Worm (Caenorhabditis elegans) whole organism, early embryonic: ENCODE measurements around the gene npp-15.

Experiments used
- B0310.2 ChIP-seq: sonication (generic microtip); optimal IDR thresholded peaks from 2 replicates; lab custom pipeline; 2016; ENCODE audit warnings: mild to moderate bottlenecking, missing genetic modification characterization, missing compliant biosample characterization
- F13C5.2 ChIP-seq: sonication (generic microtip); optimal IDR thresholded peaks from 2 replicates; lab custom pipeline; 2017; ENCODE audit warnings: mild to moderate bottlenecking, missing genetic modification characterization, inconsistent platforms, missing compliant biosample characterization
- aly-1 ChIP-seq: sonication (generic microtip); optimal IDR thresholded peaks from 2 replicates; lab custom pipeline; 2016; ENCODE audit warnings: missing genetic modification characterization, missing compliant biosample characterization
- ama-1 ChIP-seq: fragments of 150-350 bp; optimal IDR thresholded peaks from 2 replicates; lab custom pipeline; 2014
- ceh-13 ChIP-seq: fragments of 200-800 bp; sonication (Bioruptor generic); optimal IDR thresholded peaks from 2 replicates; lab custom pipeline; 2018; ENCODE audit warnings: mild to moderate bottlenecking, missing genetic modification characterization, missing compliant biosample characterization
- ceh-36 ChIP-seq: sonication (generic microtip); optimal IDR thresholded peaks from 2 replicates; lab custom pipeline; 2016; ENCODE audit warnings: missing genetic modification characterization, inconsistent platforms, missing compliant biosample characterization
- ets-7 ChIP-seq: sonication (generic microtip); optimal IDR thresholded peaks from 2 replicates; lab custom pipeline; 2016; ENCODE audit warnings: missing genotype, missing genetic modification characterization, missing compliant biosample characterization
- flt-1 ChIP-seq: fragments of 200-800 bp; sonication (Bioruptor generic); IDR thresholded peaks from 2 replicates; pipeline ENCODE4 v1.3.6; 2022; ENCODE audit warnings: missing genetic modification characterization, missing compliant biosample characterization
- hmbx-1 ChIP-seq: sonication (generic microtip); optimal IDR thresholded peaks from 2 replicates; lab custom pipeline; 2016; ENCODE audit warnings: mild to moderate bottlenecking, missing genetic modification characterization, missing compliant biosample characterization
- hmg-4 ChIP-seq: fragments of 200-800 bp; sonication (Bioruptor generic); optimal IDR thresholded peaks from 2 replicates; lab custom pipeline; 2018; ENCODE audit warnings: mild to moderate bottlenecking, missing genetic modification characterization, missing compliant biosample characterization
- hnd-1 ChIP-seq: sonication (generic microtip); optimal IDR thresholded peaks from 2 replicates; lab custom pipeline; 2016; ENCODE audit warnings: missing genetic modification characterization, missing compliant biosample characterization
- pes-1 ChIP-seq: fragments of 200-800 bp; sonication (Bioruptor generic); IDR thresholded peaks from 2 replicates; pipeline ENCODE4 v1.3.6; 2022; ENCODE audit warnings: missing genetic modification reagents, missing genetic modification characterization, missing compliant biosample characterization
- scrt-1 ChIP-seq: fragments of 200-800 bp; sonication (Bioruptor generic); IDR thresholded peaks from 2 replicates; pipeline ENCODE4 v1.3.6; 2022; ENCODE audit warnings: missing genetic modification characterization, missing compliant biosample characterization
- sea-1 ChIP-seq: fragments of 200-800 bp; sonication (Bioruptor generic); conservative IDR thresholded peaks from 2 replicates; pipeline ENCODE4 v1.3.6; 2022; ENCODE audit warnings: missing genetic modification characterization, missing compliant biosample characterization
- tbx-11 ChIP-seq: fragments of 200-800 bp; sonication (Bioruptor generic); IDR thresholded peaks from 2 replicates; pipeline ENCODE4 v1.3.6; 2022; ENCODE audit warnings: missing genetic modification characterization, missing compliant biosample characterization
- tbx-37 ChIP-seq: fragments of 200-800 bp; sonication (Bioruptor generic); conservative IDR thresholded peaks from 2 replicates; pipeline ENCODE4 v1.3.6; 2022; ENCODE audit warnings: missing genetic modification reagents, missing genetic modification characterization, missing compliant biosample characterization
- tra-4 ChIP-seq: sonication (generic microtip); optimal IDR thresholded peaks from 2 replicates; lab custom pipeline; 2017; ENCODE audit warnings: missing genetic modification characterization, missing compliant biosample characterization

npp-15 gene

DNA sequence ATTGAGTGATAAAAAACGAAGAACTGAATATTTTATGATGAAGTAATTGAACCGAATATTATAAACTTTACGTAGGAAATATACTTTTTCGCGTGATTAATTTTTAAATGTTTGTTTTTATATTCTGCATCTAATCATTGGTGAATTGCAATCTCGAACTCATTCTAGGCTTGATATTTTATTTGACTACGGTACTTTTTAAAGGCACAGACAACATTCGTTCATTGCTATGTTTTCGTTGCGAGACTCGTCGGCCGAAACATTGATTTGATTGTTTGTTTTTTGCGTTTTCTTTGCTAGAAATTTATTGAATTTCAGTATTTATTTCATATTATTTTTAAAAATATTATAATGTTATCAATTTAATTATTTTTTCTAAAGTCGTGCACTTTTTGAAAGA, 48.9 kb downstream of the npp-15 start, which contains the start of gene C06G4.4:
Gene C06G4.4, minus strand, starts transcription at position 36 of the 400 bp plus-strand sequence.
- TF ChIP-seq ama-1 (lab: Kevin White, UChicago) (no peak), tbx-37 (GFP tag; lab: Robert Waterston, UW) (no peak), ceh-13 (GFP tag; lab: Kevin White, UChicago) (no peak), B0310.2 (tag; lab: Kevin White, UChicago) (no peak), hnd-1 (tag; lab: Kevin White, UChicago) (no peak), hmbx-1 (tag; lab: Kevin White, UChicago) (no peak), F13C5.2 (tag; lab: Kevin White, UChicago) (no peak), tbx-11 (GFP tag; lab: Robert Waterston, UW) (no peak), sea-1 (no peak), flt-1 (GFP tag; lab: Robert Waterston, UW) (no peak), pes-1 (GFP tag; lab: Robert Waterston, UW) (no peak), ets-7 (no peak)

DNA sequence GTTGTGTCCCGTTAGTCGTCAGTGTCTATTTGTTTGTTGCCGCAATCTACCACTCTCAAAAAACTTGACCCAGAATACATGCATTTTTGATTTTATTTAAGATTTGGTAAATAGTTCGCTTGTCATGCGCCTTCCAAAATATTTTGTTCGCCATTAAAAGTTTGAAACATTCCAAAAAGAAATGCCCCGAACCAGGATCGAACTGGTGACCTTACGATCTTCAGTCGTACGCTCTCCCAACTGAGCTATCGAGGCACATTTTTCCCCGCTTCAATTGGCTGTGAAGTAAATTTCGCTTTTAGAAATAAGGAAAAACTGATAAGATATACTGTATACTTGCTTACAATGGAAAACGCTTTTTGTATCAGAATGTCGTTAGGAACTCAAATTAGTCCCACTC, 49.4 kb downstream of the npp-15 start:
- TF ChIP-seq flt-1 (GFP tag; lab: Robert Waterston, UW) (no peak), hmbx-1 (tag; lab: Kevin White, UChicago) (no peak), ceh-36 (tag; lab: Kevin White, UChicago) (no peak), ets-7 (no peak), tbx-11 (GFP tag; lab: Robert Waterston, UW) (no peak), pes-1 (GFP tag; lab: Robert Waterston, UW) (no peak), tra-4 (no peak), tbx-37 (GFP tag; lab: Robert Waterston, UW) (no peak), F13C5.2 (tag; lab: Kevin White, UChicago) (no peak), aly-1 (tag; lab: Kevin White, UChicago) (no peak), scrt-1 (no peak)

DNA sequence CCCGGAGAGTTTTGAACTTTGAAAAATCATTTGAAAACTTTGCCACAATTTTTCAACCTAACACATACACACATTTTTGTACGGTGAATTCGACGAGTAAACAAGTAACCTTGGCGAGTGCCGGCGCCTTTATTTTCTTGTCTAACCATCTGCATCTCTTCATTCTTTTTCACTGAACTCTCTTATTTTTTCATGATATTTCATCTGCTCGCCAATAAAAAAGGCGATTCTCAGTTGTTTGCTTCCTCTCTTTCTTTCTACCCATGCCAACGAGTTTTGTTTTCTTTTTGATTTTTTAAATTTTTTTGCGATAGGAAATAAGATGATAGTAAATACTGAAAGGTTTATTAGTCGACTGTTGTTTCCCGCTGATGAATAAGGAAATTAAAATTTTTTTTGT, 49.9 kb downstream of the npp-15 start:
- TF ChIP-seq tbx-11 (GFP tag; lab: Robert Waterston, UW) (no peak), hnd-1 (tag; lab: Kevin White, UChicago) (no peak), aly-1 (tag; lab: Kevin White, UChicago) (no peak), hmbx-1 (tag; lab: Kevin White, UChicago) (no peak), hmg-4 (no peak), tbx-37 (GFP tag; lab: Robert Waterston, UW) (no peak), ama-1 (lab: Kevin White, UChicago) (no peak), tra-4 (no peak), pes-1 (GFP tag; lab: Robert Waterston, UW) (no peak), flt-1 (GFP tag; lab: Robert Waterston, UW) (no peak), ceh-36 (tag; lab: Kevin White, UChicago) (no peak), ceh-13 (GFP tag; lab: Kevin White, UChicago) (no peak), scrt-1 (no peak), B0310.2 (tag; lab: Kevin White, UChicago) (no peak), ets-7 (no peak)

DNA sequence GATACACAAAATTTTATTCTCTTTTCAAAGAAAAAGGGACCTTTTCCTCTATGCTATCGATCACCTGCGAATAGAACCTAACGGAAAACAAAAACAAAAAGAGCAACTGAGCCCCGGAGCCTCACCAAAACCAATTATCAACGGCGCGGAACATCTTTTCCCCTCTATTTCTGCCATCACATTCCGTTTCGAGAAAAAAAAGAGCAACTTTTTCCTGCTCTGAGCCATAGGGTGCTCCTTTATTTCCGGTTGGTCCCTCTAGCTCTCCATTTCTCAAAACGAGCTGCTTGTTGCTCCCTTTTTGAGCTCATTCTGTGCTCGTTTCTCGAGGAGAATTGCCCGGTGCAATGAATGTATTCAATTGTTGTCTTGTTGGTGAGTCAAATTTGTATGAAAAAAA, 50.8 kb downstream of the npp-15 start, which contains the start of gene clp-1:
Gene clp-1, plus strand, starts transcription at position 301 of the 400 bp plus-strand sequence.
- TF ChIP-seq hmg-4 (no peak), B0310.2 (tag; lab: Kevin White, UChicago) (no peak), ama-1 (lab: Kevin White, UChicago) (no peak), F13C5.2 (tag; lab: Kevin White, UChicago) (no peak), scrt-1 (no peak), ceh-13 (GFP tag; lab: Kevin White, UChicago) (no peak), hnd-1 (tag; lab: Kevin White, UChicago) (no peak), ceh-36 (tag; lab: Kevin White, UChicago) (no peak), sea-1 (no peak), ets-7 (no peak), flt-1 (GFP tag; lab: Robert Waterston, UW) (no peak), hmbx-1 (tag; lab: Kevin White, UChicago) (no peak), tbx-37 (GFP tag; lab: Robert Waterston, UW) (no peak), aly-1 (tag; lab: Kevin White, UChicago) (no peak), tra-4 (no peak), tbx-11 (GFP tag; lab: Robert Waterston, UW) (no peak), pes-1 (GFP tag; lab: Robert Waterston, UW) (no peak)

DNA sequence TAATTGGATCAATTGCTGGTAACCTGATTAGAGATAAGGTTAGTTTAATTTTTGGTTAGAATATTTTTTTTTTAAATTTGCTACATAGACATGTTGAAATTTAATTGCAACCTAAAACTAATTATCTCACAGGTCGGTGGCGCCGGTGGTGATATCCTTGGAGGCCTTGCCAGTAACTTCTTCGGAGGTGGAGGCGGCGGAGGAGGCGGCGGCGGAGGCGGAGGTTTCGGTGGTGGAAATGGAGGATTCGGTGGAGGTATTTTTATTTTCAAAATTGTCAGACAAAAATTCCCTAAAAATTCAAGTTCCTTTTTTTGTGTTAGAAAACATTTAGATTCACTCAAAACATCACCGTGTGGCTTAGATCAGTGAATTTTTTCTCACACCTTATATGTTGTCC, 52.4 kb downstream of the npp-15 start:
- TF ChIP-seq flt-1 (GFP tag; lab: Robert Waterston, UW), result no peak
- no peak for TF ChIP-seq B0310.2 (tag; lab: Kevin White, UChicago)
- TF ChIP-seq ets-7, result no peak
- no peak for TF ChIP-seq tbx-11 (GFP tag; lab: Robert Waterston, UW)
- no peak for TF ChIP-seq sea-1
- no peak for TF ChIP-seq hmbx-1 (tag; lab: Kevin White, UChicago)
- TF ChIP-seq scrt-1, result no peak
- TF ChIP-seq pes-1 (GFP tag; lab: Robert Waterston, UW), result no peak
- no peak for TF ChIP-seq ceh-36 (tag; lab: Kevin White, UChicago)
- no peak for TF ChIP-seq ceh-13 (GFP tag; lab: Kevin White, UChicago)
- TF ChIP-seq ama-1 (lab: Kevin White, UChicago), result no peak
- TF ChIP-seq hmg-4, result no peak

DNA sequence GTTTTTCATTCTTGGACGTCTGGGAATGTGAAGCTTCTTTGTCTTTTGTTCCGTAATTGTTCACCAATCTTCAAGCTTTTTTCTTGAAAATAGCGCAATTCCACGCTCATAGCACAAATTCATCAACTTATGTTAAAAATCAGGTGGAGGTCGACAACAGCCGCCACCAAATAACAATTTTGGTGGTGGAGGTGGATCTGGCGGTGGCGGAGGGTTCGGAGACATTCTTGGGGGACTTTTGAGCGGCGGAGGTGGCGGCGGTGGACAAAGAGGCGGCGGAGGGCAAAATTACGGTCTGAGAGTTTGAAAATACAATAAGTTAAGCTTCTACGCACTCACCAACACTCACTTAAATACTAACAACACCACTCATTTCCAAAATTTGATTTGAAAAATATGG, 53.1 kb downstream of the npp-15 start:
- TF ChIP-seq tbx-37 (GFP tag; lab: Robert Waterston, UW) (no peak), hmbx-1 (tag; lab: Kevin White, UChicago) (no peak), sea-1 (no peak), tbx-11 (GFP tag; lab: Robert Waterston, UW) (no peak), scrt-1 (no peak), aly-1 (tag; lab: Kevin White, UChicago) (no peak), pes-1 (GFP tag; lab: Robert Waterston, UW) (no peak), B0310.2 (tag; lab: Kevin White, UChicago) (no peak), ceh-13 (GFP tag; lab: Kevin White, UChicago) (no peak), flt-1 (GFP tag; lab: Robert Waterston, UW) (no peak), ets-7 (no peak), ceh-36 (tag; lab: Kevin White, UChicago) (no peak), ama-1 (lab: Kevin White, UChicago) (no peak), tra-4 (no peak), hmg-4 (no peak), F13C5.2 (tag; lab: Kevin White, UChicago) (no peak), hnd-1 (tag; lab: Kevin White, UChicago) (no peak)
